Worm (Caenorhabditis elegans) whole organism, early embryonic: ENCODE results near the gene pcp-5.

ENCODE experiments used
- B0310.2 ChIP-seq: sonication (generic microtip); optimal IDR thresholded peaks from 2 replicates; lab custom pipeline; 2016; ENCODE audit warnings: mild to moderate bottlenecking, missing genetic modification characterization, missing compliant biosample characterization
- F13C5.2 ChIP-seq: sonication (generic microtip); optimal IDR thresholded peaks from 2 replicates; lab custom pipeline; 2017; ENCODE audit warnings: mild to moderate bottlenecking, missing genetic modification characterization, inconsistent platforms, missing compliant biosample characterization
- aly-1 ChIP-seq: sonication (generic microtip); optimal IDR thresholded peaks from 2 replicates; lab custom pipeline; 2016; ENCODE audit warnings: missing genetic modification characterization, missing compliant biosample characterization
- ama-1 ChIP-seq: fragments of 150-350 bp; optimal IDR thresholded peaks from 2 replicates; lab custom pipeline; 2014
- ceh-13 ChIP-seq: fragments of 200-800 bp; sonication (Bioruptor generic); optimal IDR thresholded peaks from 2 replicates; lab custom pipeline; 2018; ENCODE audit warnings: mild to moderate bottlenecking, missing genetic modification characterization, missing compliant biosample characterization
- flt-1 ChIP-seq: fragments of 200-800 bp; sonication (Bioruptor generic); IDR thresholded peaks from 2 replicates; pipeline ENCODE4 v1.3.6; 2022; ENCODE audit warnings: missing genetic modification characterization, missing compliant biosample characterization
- hmg-4 ChIP-seq: fragments of 200-800 bp; sonication (Bioruptor generic); optimal IDR thresholded peaks from 2 replicates; lab custom pipeline; 2018; ENCODE audit warnings: mild to moderate bottlenecking, missing genetic modification characterization, missing compliant biosample characterization
- pes-1 ChIP-seq: fragments of 200-800 bp; sonication (Bioruptor generic); IDR thresholded peaks from 2 replicates; pipeline ENCODE4 v1.3.6; 2022; ENCODE audit warnings: missing genetic modification reagents, missing genetic modification characterization, missing compliant biosample characterization
- scrt-1 ChIP-seq: fragments of 200-800 bp; sonication (Bioruptor generic); IDR thresholded peaks from 2 replicates; pipeline ENCODE4 v1.3.6; 2022; ENCODE audit warnings: missing genetic modification characterization, missing compliant biosample characterization
- tra-4 ChIP-seq: sonication (generic microtip); optimal IDR thresholded peaks from 2 replicates; lab custom pipeline; 2017; ENCODE audit warnings: missing genetic modification characterization, missing compliant biosample characterization

DNA sequence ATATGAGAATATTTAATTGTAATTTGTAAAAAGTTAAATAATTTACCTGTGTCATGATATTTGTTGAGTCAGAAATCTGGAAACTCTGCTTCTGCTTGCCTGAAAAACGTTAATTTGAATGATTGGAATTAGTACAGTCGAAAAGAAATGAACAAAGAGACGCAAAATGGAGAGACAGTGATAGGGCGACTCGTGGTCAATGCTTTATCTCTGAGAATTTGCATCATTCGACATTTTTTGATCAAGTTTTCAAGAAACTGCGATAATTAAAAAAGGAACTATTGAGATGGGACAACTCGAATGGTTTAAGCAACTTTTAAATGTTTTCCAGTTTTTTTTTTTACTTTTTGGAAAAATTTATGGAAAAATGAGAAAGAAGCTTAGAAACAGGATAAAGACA, 46.5 kb downstream of the pcp-5 start, which contains the start of gene cuc-1:
- TF ChIP-seq ama-1 (lab: Kevin White, UChicago) (no peak), scrt-1 (GFP tag; lab: Robert Waterston, UW) (no peak), aly-1 (tag; lab: Kevin White, UChicago) (no peak), ceh-13 (GFP tag; lab: Kevin White, UChicago) (no peak), tra-4 (tag; lab: Kevin White, UChicago) (no peak), F13C5.2 (tag; lab: Kevin White, UChicago) (no peak), pes-1 (no peak), B0310.2 (tag; lab: Kevin White, UChicago) (no peak), hmg-4 (GFP tag; lab: Kevin White, UChicago) (no peak), flt-1 (no peak)
